Fruit fly (Drosophila melanogaster): ENCODE measurements around the gene CG34355.

The CG34355 gene

DNA sequence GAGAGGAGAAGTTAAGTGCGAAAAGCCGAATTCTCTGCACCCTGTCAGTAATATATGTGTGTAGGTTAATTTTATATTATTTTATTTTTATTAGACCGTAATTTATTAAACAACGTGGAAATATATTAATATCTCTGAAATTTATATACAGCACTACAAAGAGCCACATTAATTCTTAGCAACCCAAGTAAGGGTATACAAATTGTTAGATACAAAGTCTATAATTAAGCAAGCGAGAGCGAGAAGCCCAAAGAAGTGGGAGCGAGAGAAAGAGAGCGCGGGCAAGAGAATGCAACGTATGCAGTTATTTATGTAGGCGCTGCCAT, 83.4 kb downstream of the CG34355 start (continued):
- TF ChIP-seq Bdp1 (GFP tag; optimal IDR thresholded peaks at IDR 0.05) = peak; percentile 55
- TF ChIP-seq dpn (GFP tag; optimal IDR thresholded peaks at IDR 0.05) = peak; percentile 49 to 88
- TF ChIP-seq HLHmδ (GFP tag; optimal IDR thresholded peaks at IDR 0.05) = no peak
- peak; percentile 75 for TF ChIP-seq CG12155 (GFP tag; optimal IDR thresholded peaks at IDR 0.05)
- peak; percentile 67 for TF ChIP-seq chn (GFP tag; optimal IDR thresholded peaks at IDR 0.05)
- TF ChIP-seq maf-S (GFP tag; optimal IDR thresholded peaks at IDR 0.05) = peak; percentile 5
- no peak for TF ChIP-seq Bgb (GFP tag; IDR thresholded peaks at IDR 0.05; ENCODE audit: partially characterized antibody)
- TF ChIP-seq ind (GFP tag; optimal IDR thresholded peaks at IDR 0.05) = peak; percentile 82
- TF ChIP-seq CG13123 (GFP tag; optimal IDR thresholded peaks at IDR 0.05) = peak; percentile 86
- peak; percentile 25 for TF ChIP-seq CG2120 (GFP tag; optimal IDR thresholded peaks at IDR 0.05)
- no peak for TF ChIP-seq Tbp (GFP tag; optimal IDR thresholded peaks at IDR 0.05)
- no peak for TF ChIP-seq lov (optimal IDR thresholded peaks at IDR 0.05)
- TF ChIP-seq lov (GFP tag; IDR thresholded peaks at IDR 0.05) = peak; percentile 96
- peak; percentile 46 for TF ChIP-seq Nf-YC (tag; optimal IDR thresholded peaks at IDR 0.05)
- peak; percentile 94 for TF ChIP-seq CG4404 (GFP tag; IDR thresholded peaks at IDR 0.05)
- TF ChIP-seq bsh (GFP tag; optimal IDR thresholded peaks at IDR 0.05) = peak; percentile 92 to 99
- no peak for TF ChIP-seq Dad (GFP tag; optimal IDR thresholded peaks at IDR 0.05)
- TF ChIP-seq CG1529 (GFP tag; optimal IDR thresholded peaks at IDR 0.05) = peak; percentile 94
- TF ChIP-seq lbe (GFP tag; optimal IDR thresholded peaks at IDR 0.05) = peak; percentile 86
- peak; percentile 91 for TF ChIP-seq dan (GFP tag; IDR thresholded peaks at IDR 0.05)
- peak; percentile 97 for TF ChIP-seq row (GFP tag; IDR thresholded peaks at IDR 0.05)
- TF ChIP-seq Max (GFP tag; optimal IDR thresholded peaks at IDR 0.05) = peak; percentile 89
- TF ChIP-seq shn (GFP tag; optimal IDR thresholded peaks at IDR 0.05) = no peak
- no peak for TF ChIP-seq repo (GFP tag; optimal IDR thresholded peaks at IDR 0.05)
- TF ChIP-seq CG13894 (tag; optimal IDR thresholded peaks at IDR 0.05) = peak; percentile 38
- TF ChIP-seq cad (GFP tag; optimal IDR thresholded peaks at IDR 0.05) = no peak
- TF ChIP-seq CG10209 (GFP tag; optimal IDR thresholded peaks at IDR 0.05) = peak; percentile 90
- peak; percentile 83 for TF ChIP-seq Rfx (GFP tag; IDR thresholded peaks at IDR 0.05)
- no peak for TF ChIP-seq hth (optimal IDR thresholded peaks at IDR 0.05)
- no peak for TF ChIP-seq hb (GFP tag; IDR thresholded peaks at IDR 0.05; ENCODE audit: partially characterized antibody)
- TF ChIP-seq lilli (GFP tag; optimal IDR thresholded peaks at IDR 0.05) = peak; percentile 79

DNA sequence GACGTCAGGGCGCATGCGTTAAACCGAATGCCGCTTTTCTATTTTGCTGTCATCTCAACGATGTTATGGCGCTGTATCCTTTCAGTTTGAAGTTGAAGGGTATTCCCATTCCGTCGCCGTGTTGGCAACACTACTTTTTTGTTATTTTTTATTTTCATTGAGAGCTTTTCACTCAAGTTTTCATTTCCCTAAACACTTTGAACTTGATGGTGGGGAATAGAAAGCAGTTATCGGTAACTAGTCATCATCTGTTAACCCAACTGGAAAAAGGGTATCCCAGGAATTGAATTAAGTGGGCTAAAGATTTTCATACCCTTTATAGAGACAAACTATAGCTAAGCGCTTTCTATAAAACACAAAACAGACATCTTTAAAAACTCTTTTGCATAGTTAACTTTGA, 83.9 kb downstream of the CG34355 start:
- TF ChIP-seq CG7745 (tag; optimal IDR thresholded peaks at IDR 0.05) = no peak
- no peak for TF ChIP-seq otp (GFP tag; IDR thresholded peaks at IDR 0.05)
- TF ChIP-seq wdn (GFP tag; IDR thresholded peaks at IDR 0.05) = no peak
- TF ChIP-seq shn (GFP tag; optimal IDR thresholded peaks at IDR 0.05) = no peak
- TF ChIP-seq CG14441 (GFP tag; IDR thresholded peaks at IDR 0.05) = peak; percentile 27; the same call in 1 of the 2 replicates
- no peak for TF ChIP-seq dati (GFP tag; IDR thresholded peaks at IDR 0.05)
- no peak for TF ChIP-seq luna (GFP tag; optimal IDR thresholded peaks at IDR 0.05)
- peak; percentile 64; the same call in 1 of the 2 replicates for TF ChIP-seq Xrp1 (GFP tag; IDR thresholded peaks at IDR 0.05)
- TF ChIP-seq CG9727 (GFP tag; optimal IDR thresholded peaks at IDR 0.05) = no peak
- 0 out of 3 replicates have a peak, but pooled peaks have one; percentile 20 for TF ChIP-seq CG11695 (GFP tag; IDR thresholded peaks at IDR 0.05)
- TF ChIP-seq CG4282 (GFP tag; optimal IDR thresholded peaks at IDR 0.05) = no peak
- no peak for TF ChIP-seq nmo (GFP tag; optimal IDR thresholded peaks at IDR 0.05)
- 0 out of 2 replicates have a peak, but pooled peaks have one; percentile 39 for TF ChIP-seq Rx (GFP tag; IDR thresholded peaks at IDR 0.05)
- TF ChIP-seq Six4 (GFP tag; optimal IDR thresholded peaks at IDR 0.05) = no peak
- no peak for TF ChIP-seq Sry-β (GFP tag; optimal IDR thresholded peaks at IDR 0.05)
- TF ChIP-seq wek (GFP tag; optimal IDR thresholded peaks at IDR 0.05) = no peak
- no peak for TF ChIP-seq prd (optimal IDR thresholded peaks at IDR 0.05)
- TF ChIP-seq prd (GFP tag; IDR thresholded peaks at IDR 0.05) = peak; percentile 47; the same call in 1 of the 3 replicates
- peak; percentile 33; the same call in 1 of the 2 replicates for TF ChIP-seq slbo (GFP tag; IDR thresholded peaks at IDR 0.05)
- no peak for TF ChIP-seq dpn (GFP tag; optimal IDR thresholded peaks at IDR 0.05)
- peak; percentile 1 for TF ChIP-seq Fer3 (tag; optimal IDR thresholded peaks at IDR 0.05)
- no peak for TF ChIP-seq Ptx1 (GFP tag; IDR thresholded peaks at IDR 0.05)
- TF ChIP-seq lmd (GFP tag; IDR thresholded peaks at IDR 0.05) = peak; percentile 28; the same call in 1 of the 2 replicates
- no peak for TF ChIP-seq CG1233 (GFP tag; optimal IDR thresholded peaks at IDR 0.05)
- TF ChIP-seq sisA (GFP tag; IDR thresholded peaks at IDR 0.05) = peak; percentile 5; the same call in 1 of the 2 replicates

Measured in whole organism, embryonic.